Worm (Caenorhabditis elegans): ENCODE data around the gene Y54G2A.19.
"Not testable (repeated sequence)": the region's sequence is repeated elsewhere in the genome, so short reads cannot be mapped to it uniquely, and the experiment has no call there.

Y54G2A.19 gene

ce11 chrIV:2894630-2895029 lies at the start of gene Y54G2A.19:
Gene Y54G2A.19, minus strand, starts transcription at chrIV:2894730.
- TF ChIP-seq nhr-25, nhr-6, crh-2 (tag; optimal IDR thresholded peaks at IDR 0.05): not testable (repeated sequence)

- TF ChIP-seq nhr-129 (tag; optimal IDR thresholded peaks at IDR 0.05) (no peak), fos-1 (tag; optimal IDR thresholded peaks at IDR 0.05) (no peak), Y55F3AM.14 (GFP tag; optimal IDR thresholded peaks at IDR 0.05) (no peak), skn-1 (tag; optimal IDR thresholded peaks at IDR 0.05) (no peak), ztf-11 (tag; optimal IDR thresholded peaks at IDR 0.05) (no peak), F13H6.1 (tag; optimal IDR thresholded peaks at IDR 0.05) (no peak), lin-39 (tag; optimal IDR thresholded peaks at IDR 0.05) (no peak), lsy-2 (tag; optimal IDR thresholded peaks at IDR 0.05) (no peak)
Measured at ce11 chrIV:2935194-2935593, 40.7 kb upstream of the Y54G2A.19 start.

ce11 chrIV:2931228-2931627 lies 36.7 kb upstream of the Y54G2A.19 start, which contains the start of gene samt-1:
Gene samt-1, plus strand, starts transcription at chrIV:2931403.
- no peak for TF ChIP-seq R02D3.7 (tag; optimal IDR thresholded peaks at IDR 0.05)
- no peak for TF ChIP-seq alr-1 (tag; optimal IDR thresholded peaks at IDR 0.05)
- no peak for TF ChIP-seq nhr-129 (tag; optimal IDR thresholded peaks at IDR 0.05)
- TF ChIP-seq nhr-237 (tag; optimal IDR thresholded peaks at IDR 0.05): no peak
- TF ChIP-seq C34F6.9 (tag; optimal IDR thresholded peaks at IDR 0.05): no peak
- no peak for TF ChIP-seq ztf-11 (tag; optimal IDR thresholded peaks at IDR 0.05)
- no peak for TF ChIP-seq dmd-4 (tag; optimal IDR thresholded peaks at IDR 0.05)
- TF ChIP-seq peb-1 (tag; optimal IDR thresholded peaks at IDR 0.05): no peak
- TF ChIP-seq crh-2 (tag; optimal IDR thresholded peaks at IDR 0.05): no peak
- TF ChIP-seq lin-39 (tag; optimal IDR thresholded peaks at IDR 0.05): no peak
- TF ChIP-seq ama-1 (optimal IDR thresholded peaks at IDR 0.05): no peak
- TF ChIP-seq sma-3 (GFP tag; optimal IDR thresholded peaks at IDR 0.05): no peak
- TF ChIP-seq ztf-1 (GFP tag; conservative IDR thresholded peaks at IDR 0.05): no peak
- no peak for TF ChIP-seq nhr-23 (tag; optimal IDR thresholded peaks at IDR 0.05)
- no peak for TF ChIP-seq F13H6.1 (tag; optimal IDR thresholded peaks at IDR 0.05)
- TF ChIP-seq mdl-1 (tag; optimal IDR thresholded peaks at IDR 0.05): no peak
- no peak for TF ChIP-seq ceh-16 (tag; optimal IDR thresholded peaks at IDR 0.05)
- no peak for TF ChIP-seq ZK546.5 (tag; optimal IDR thresholded peaks at IDR 0.05)
- no peak for TF ChIP-seq fos-1 (tag; optimal IDR thresholded peaks at IDR 0.05)

ce11 chrIV:2928409-2928808 lies 33.9 kb upstream of the Y54G2A.19 start, which contains the start of gene manf-1:
Gene manf-1, minus strand, starts transcription at chrIV:2928421.
- TF ChIP-seq fos-1 (tag; optimal IDR thresholded peaks at IDR 0.05) (peak; percentile 51), ztf-4 (tag; optimal IDR thresholded peaks at IDR 0.05) (no peak), lin-13 (GFP tag; optimal IDR thresholded peaks at IDR 0.05) (peak; percentile 78), skn-1 (tag; optimal IDR thresholded peaks at IDR 0.05) (peak; percentile 14), nhr-21 (tag; optimal IDR thresholded peaks at IDR 0.05) (peak; percentile 50), nhr-25 (tag; optimal IDR thresholded peaks at IDR 0.05) (peak; percentile 59), crh-2 (tag; optimal IDR thresholded peaks at IDR 0.05) (peak; percentile 76), unc-55 (GFP tag; optimal IDR thresholded peaks at IDR 0.05) (peak; percentile 83), zag-1 (tag; optimal IDR thresholded peaks at IDR 0.05) (no peak), elt-1 (tag; optimal IDR thresholded peaks at IDR 0.05) (no peak), sma-3 (GFP tag; optimal IDR thresholded peaks at IDR 0.05) (peak; percentile 28), F13H6.1 (tag; optimal IDR thresholded peaks at IDR 0.05) (peak; percentile 57), ama-1 (optimal IDR thresholded peaks at IDR 0.05) (peak; percentile 8), nhr-12 (tag; optimal IDR thresholded peaks at IDR 0.05) (no peak), mab-5 (tag; optimal IDR thresholded peaks at IDR 0.05) (peak; percentile 53), ztf-11 (tag; optimal IDR thresholded peaks at IDR 0.05) (no peak), nhr-23 (tag; optimal IDR thresholded peaks at IDR 0.05) (no peak), sma-9 (GFP tag; optimal IDR thresholded peaks at IDR 0.05) (peak; percentile 43), sma-9 (tag; optimal IDR thresholded peaks at IDR 0.05) (no peak), ceh-16 (tag; optimal IDR thresholded peaks at IDR 0.05) (peak; percentile 8), sem-4 (tag; optimal IDR thresholded peaks at IDR 0.05) (peak; percentile 33), unc-39 (tag; optimal IDR thresholded peaks at IDR 0.05) (no peak), nhr-11 (tag; optimal IDR thresholded peaks at IDR 0.05) (no peak), gmeb-1 (tag; optimal IDR thresholded peaks at IDR 0.05) (peak; percentile 83), ztf-1 (GFP tag; conservative IDR thresholded peaks at IDR 0.05) (no peak), lsy-2 (tag; optimal IDR thresholded peaks at IDR 0.05) (peak; percentile 83 to 89), C34F6.9 (tag; optimal IDR thresholded peaks at IDR 0.05) (peak; percentile 91), lin-39 (tag; optimal IDR thresholded peaks at IDR 0.05) (no peak), nhr-129 (tag; optimal IDR thresholded peaks at IDR 0.05) (peak; percentile 54), nhr-6 (tag; optimal IDR thresholded peaks at IDR 0.05) (no peak), R02D3.7 (tag; optimal IDR thresholded peaks at IDR 0.05) (peak; percentile 7), mbf-1 (tag; optimal IDR thresholded peaks at IDR 0.05) (no peak), ceh-82 (tag; optimal IDR thresholded peaks at IDR 0.05) (no peak), alr-1 (tag; optimal IDR thresholded peaks at IDR 0.05) (no peak), lin-11 (tag; optimal IDR thresholded peaks at IDR 0.05) (peak; percentile 72)
